Worm (Caenorhabditis elegans): ENCODE results near the gene smvt-1.

The smvt-1 gene

DNA sequence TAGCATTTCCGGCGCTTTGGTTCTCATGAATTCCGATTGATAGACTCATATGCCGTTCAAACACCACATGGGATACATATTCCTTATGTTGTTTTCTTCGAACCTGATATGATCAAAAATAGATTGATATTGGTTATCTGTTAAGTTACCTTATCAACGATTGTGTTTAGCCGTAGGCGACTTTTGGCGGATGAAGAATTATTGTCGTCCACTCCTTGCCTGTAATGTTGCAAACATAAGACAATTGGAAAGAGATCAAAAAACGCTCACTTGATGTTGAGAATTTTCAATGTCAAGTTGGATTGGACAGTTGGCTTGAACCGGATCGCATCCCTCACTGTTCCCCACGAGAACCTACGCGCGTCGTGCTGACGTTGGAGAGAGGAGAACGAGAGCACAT, 19.0 kb upstream of the smvt-1 start:
- TF ChIP-seq ceh-88 (GFP tag; IDR thresholded peaks at IDR 0.05) (no peak), nhr-237 (tag; optimal IDR thresholded peaks at IDR 0.05) (no peak), swsn-7 (tag; optimal IDR thresholded peaks at IDR 0.05) (no peak), nhr-84 (tag; optimal IDR thresholded peaks at IDR 0.05) (no peak), mep-1 (tag; optimal IDR thresholded peaks at IDR 0.05) (peak; percentile 19), elt-3 (tag; optimal IDR thresholded peaks at IDR 0.05) (peak in 5 of 6 experiments; percentile 62 to 93 (median 68)), nhr-90 (tag; optimal IDR thresholded peaks at IDR 0.05; ENCODE audit: poor library complexity) (no peak), snu-23 (GFP tag; optimal IDR thresholded peaks at IDR 0.05) (peak; percentile 30), nhr-20 (tag; optimal IDR thresholded peaks at IDR 0.05) (peak; percentile 26), nhr-19 (GFP tag; conservative IDR thresholded peaks at IDR 0.05) (peak; percentile 53), blmp-1 (tag; optimal IDR thresholded peaks at IDR 0.05) (peak; percentile 28), lin-14 (GFP tag; optimal IDR thresholded peaks at IDR 0.05) (peak; percentile 63), nhr-71 (tag; optimal IDR thresholded peaks at IDR 0.05) (peak; percentile 25)

DNA sequence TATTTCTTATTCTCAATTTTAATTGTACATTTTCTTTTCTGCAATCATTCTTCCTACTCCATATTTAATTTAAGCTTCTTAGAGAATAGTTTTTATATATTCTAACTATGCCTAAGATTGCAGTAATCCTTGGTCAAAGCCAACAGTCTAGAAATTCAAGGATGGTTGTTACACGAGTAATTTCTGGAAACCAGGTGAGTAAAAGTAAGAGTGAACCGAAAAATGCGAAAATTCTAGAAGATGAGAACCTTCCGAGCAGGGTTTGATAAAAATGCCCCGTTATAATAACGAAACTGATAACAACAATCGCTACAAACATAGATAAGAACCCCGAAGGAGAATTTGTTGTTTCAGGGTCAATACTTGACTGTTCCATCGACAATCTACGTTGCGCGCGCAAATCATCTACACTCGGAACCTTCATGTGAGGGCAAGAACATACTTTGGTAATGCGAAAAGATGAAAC, 16.6 kb upstream of the smvt-1 start, which contains the start of gene F52H2.15:
F52H2.15 (plus strand) TSS at position 51 of the 466 bp plus-strand sequence.
- TF ChIP-seq swsn-7 (tag; optimal IDR thresholded peaks at IDR 0.05) = no peak
- peak; percentile 34 for TF ChIP-seq blmp-1 (tag; optimal IDR thresholded peaks at IDR 0.05)
- TF ChIP-seq elt-2 (tag; optimal IDR thresholded peaks at IDR 0.05) = peak; percentile 59
- peak in 1 of 2 experiments; percentile 7 for TF ChIP-seq mdl-1 (tag; optimal IDR thresholded peaks at IDR 0.05)
- no peak for TF ChIP-seq ztf-11 (tag; optimal IDR thresholded peaks at IDR 0.05)
- peak in 1 of 2 experiments; percentile 13 for TF ChIP-seq lin-35 (GFP tag; optimal IDR thresholded peaks at IDR 0.05)
- no peak for TF ChIP-seq zag-1 (tag; optimal IDR thresholded peaks at IDR 0.05)
- TF ChIP-seq xbp-1 (tag; optimal IDR thresholded peaks at IDR 0.05) = no peak
- TF ChIP-seq elt-3 (tag; optimal IDR thresholded peaks at IDR 0.05) = peak in 1 of 6 experiments; percentile 45
- TF ChIP-seq nhr-28 (tag; optimal IDR thresholded peaks at IDR 0.05) = no peak
- TF ChIP-seq egl-13 (tag; optimal IDR thresholded peaks at IDR 0.05) = no peak
- no peak for TF ChIP-seq efl-3 (GFP tag; optimal IDR thresholded peaks at IDR 0.05)
- no peak for TF ChIP-seq ceh-88 (GFP tag; IDR thresholded peaks at IDR 0.05)
- no peak for TF ChIP-seq zip-4 (GFP tag; optimal IDR thresholded peaks at IDR 0.05)
- TF ChIP-seq lin-14 (GFP tag; optimal IDR thresholded peaks at IDR 0.05) = peak; percentile 63
- TF ChIP-seq pax-3 (tag; optimal IDR thresholded peaks at IDR 0.05) = no peak
- peak; percentile 35 for TF ChIP-seq nhr-85 (tag)
- TF ChIP-seq skn-1 (tag; optimal IDR thresholded peaks at IDR 0.05) = peak; percentile 15
- no peak for TF ChIP-seq nhr-77 (tag; optimal IDR thresholded peaks at IDR 0.05)
- TF ChIP-seq nhr-237 (tag; optimal IDR thresholded peaks at IDR 0.05) = no peak
- no peak for TF ChIP-seq fkh-8 (tag; optimal IDR thresholded peaks at IDR 0.05)

DNA sequence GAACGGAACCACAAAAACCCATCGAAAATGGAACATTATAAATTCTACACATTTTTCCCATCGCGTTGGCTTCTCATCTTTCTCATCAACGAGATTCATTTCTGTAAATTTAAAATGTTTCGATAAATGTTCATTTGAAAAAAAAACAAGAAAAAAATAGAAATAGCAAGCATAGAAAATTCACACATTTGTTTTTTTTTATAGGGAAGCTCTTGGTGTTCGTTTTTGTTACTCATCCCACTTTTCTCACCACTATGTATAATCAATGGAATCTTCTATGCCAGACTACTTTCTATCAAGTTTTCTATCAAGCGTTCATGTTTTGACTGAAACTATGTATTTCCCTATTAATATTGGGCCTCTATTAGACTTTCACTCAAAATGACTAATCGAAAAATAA, 15.3 kb upstream of the smvt-1 start, which contains the start of gene dhcr-24:
dhcr-24 (minus strand) TSS at position 101 of the 400 bp plus-strand sequence.
- TF ChIP-seq Y116A8C.19 (tag; optimal IDR thresholded peaks at IDR 0.05; ENCODE audit: borderline replicate concordance) (no peak), blmp-1 (tag; optimal IDR thresholded peaks at IDR 0.05) (no peak)

DNA sequence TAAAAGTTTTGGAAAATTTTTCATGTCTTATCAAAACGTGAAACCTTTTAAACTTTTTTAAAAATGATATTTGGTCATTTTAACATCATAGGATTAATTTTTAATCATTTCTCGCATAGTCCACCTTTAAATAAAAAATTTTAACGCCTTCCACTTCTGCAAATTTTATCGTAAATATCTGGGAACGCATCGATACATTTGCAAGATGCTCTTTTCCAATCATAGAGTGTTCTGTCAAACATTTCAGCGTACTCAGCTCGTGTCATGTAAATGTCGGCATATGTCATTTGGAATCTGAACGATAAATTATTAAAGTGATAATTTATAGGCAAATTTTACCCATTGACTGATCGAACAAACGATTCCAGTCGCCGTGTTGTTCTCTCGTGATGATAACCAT, 11.2 kb upstream of the smvt-1 start, which contains the start of gene F52H2.5:
F52H2.5 (minus strand) TSS at position 101 of the 400 bp plus-strand sequence.
- TF ChIP-seq egl-13 (tag; optimal IDR thresholded peaks at IDR 0.05) = no peak
- TF ChIP-seq pax-3 (tag; optimal IDR thresholded peaks at IDR 0.05) = no peak

DNA sequence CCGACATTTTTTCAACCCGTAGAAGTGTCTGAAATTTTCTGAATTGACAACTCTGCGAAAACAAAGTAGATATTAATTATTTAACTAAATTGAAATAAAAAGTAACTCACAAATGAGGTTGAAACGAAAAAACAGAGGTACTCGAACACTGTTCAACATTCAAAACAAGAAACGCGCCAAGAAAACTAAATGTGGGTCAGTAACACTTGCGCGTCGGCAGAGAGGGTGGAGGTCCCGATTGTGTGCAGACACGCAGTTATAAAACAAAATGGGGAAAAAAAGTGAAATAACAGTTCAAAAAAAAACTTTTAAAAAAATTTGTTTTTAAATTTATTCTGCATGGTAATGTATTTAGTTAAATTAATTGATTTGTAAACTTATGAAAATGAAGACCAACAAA, 10.6 kb upstream of the smvt-1 start:
- TF ChIP-seq xbp-1 (tag; optimal IDR thresholded peaks at IDR 0.05) = peak; percentile 32
- peak; percentile 44 for TF ChIP-seq nhr-85 (tag)
- peak; percentile 62 for TF ChIP-seq rnt-1 (tag; optimal IDR thresholded peaks at IDR 0.05)
- peak; percentile 11 for TF ChIP-seq tbx-2 (tag; optimal IDR thresholded peaks at IDR 0.05)
- TF ChIP-seq nhr-90 (tag; optimal IDR thresholded peaks at IDR 0.05; ENCODE audit: poor library complexity) = no peak
- TF ChIP-seq lsy-2 (tag; optimal IDR thresholded peaks at IDR 0.05) = peak; percentile 55 to 60
- TF ChIP-seq swsn-7 (tag; optimal IDR thresholded peaks at IDR 0.05) = peak; percentile 40
- peak; percentile 46 for TF ChIP-seq blmp-1 (tag; optimal IDR thresholded peaks at IDR 0.05)
- no peak for TF ChIP-seq tlp-1 (tag; optimal IDR thresholded peaks at IDR 0.05)
- peak in 2 of 3 experiments; percentile 37 to 46 for TF ChIP-seq dpl-1 (GFP tag; optimal IDR thresholded peaks at IDR 0.05)
- peak; percentile 33 for TF ChIP-seq mep-1 (tag; optimal IDR thresholded peaks at IDR 0.05)
- peak; percentile 1 to 62 for TF ChIP-seq lin-35 (GFP tag; optimal IDR thresholded peaks at IDR 0.05)
- TF ChIP-seq dsc-1 (tag; optimal IDR thresholded peaks at IDR 0.05) = peak; percentile 5
- TF ChIP-seq nhr-20 (tag; optimal IDR thresholded peaks at IDR 0.05) = peak; percentile 43
- peak; percentile 5 for TF ChIP-seq egl-13 (tag; optimal IDR thresholded peaks at IDR 0.05)
- peak; percentile 65 for TF ChIP-seq nhr-71 (tag; optimal IDR thresholded peaks at IDR 0.05)
- TF ChIP-seq ceh-82 (tag; optimal IDR thresholded peaks at IDR 0.05) = peak in 2 of 3 experiments; percentile 2 to 10
- TF ChIP-seq efl-1 (optimal IDR thresholded peaks at IDR 0.05) = peak; percentile 6 to 33
- TF ChIP-seq efl-1 (GFP tag; optimal IDR thresholded peaks at IDR 0.05 in 1 of 2) = peak in 1 of 2 experiments; percentile 85
- TF ChIP-seq fkh-4 (tag; optimal IDR thresholded peaks at IDR 0.05; ENCODE audit: borderline replicate concordance) = no peak
- no peak for TF ChIP-seq efl-3 (GFP tag; optimal IDR thresholded peaks at IDR 0.05)
- peak; percentile 18 for TF ChIP-seq C16A3.4 (tag; optimal IDR thresholded peaks at IDR 0.05)
- peak; percentile 47 for TF ChIP-seq snu-23 (GFP tag; optimal IDR thresholded peaks at IDR 0.05)
- no peak for TF ChIP-seq lin-14 (GFP tag; optimal IDR thresholded peaks at IDR 0.05)
- peak; percentile 50 for TF ChIP-seq nhr-47 (tag; optimal IDR thresholded peaks at IDR 0.05)

Measured in whole organism, L1 larva.